Fruit fly (Drosophila melanogaster): ENCODE data around the gene ttk.

ttk gene

DNA sequence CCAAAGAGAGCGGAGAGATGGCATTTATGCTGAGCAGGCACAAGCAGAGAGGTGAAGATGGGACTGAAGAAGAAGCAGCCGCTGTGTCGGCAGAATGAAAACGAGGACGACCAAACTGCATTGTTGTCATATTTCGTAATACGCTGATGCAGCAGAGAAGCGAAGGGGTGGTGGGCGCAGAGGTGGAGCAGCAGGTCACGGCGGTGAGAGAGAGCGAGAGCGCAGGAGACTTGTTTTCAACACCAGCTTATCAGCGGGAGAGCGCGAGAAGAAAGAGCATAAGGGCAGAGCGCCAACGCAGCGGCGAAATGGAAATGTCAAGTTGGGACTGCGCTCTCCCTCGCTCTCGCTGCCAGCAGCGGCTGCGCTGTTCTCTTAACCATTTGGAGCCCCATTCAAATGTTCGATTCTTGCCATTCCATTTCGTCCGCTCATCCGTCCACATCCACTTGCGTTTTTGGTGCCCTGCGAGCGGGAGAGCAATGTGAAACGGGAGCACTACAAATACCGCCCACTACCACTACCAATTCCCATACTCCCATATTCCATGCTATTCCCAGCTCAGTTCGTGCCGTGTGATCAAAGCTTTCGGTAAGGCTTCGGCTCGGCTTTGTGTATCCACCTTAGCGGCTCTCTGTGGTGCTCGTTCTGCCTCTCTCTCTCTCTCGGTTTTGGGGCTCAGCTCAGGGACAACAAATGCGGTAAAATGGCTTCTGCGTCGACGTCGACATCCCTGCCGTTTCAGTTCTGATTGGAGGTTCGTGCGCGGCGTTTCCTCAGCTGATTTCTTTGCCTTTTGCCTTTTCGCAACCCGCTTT, at the start of gene ttk (continued):
- no peak for TF ChIP-seq ase (GFP tag; IDR thresholded peaks at IDR 0.05)
- TF ChIP-seq sd (tag; optimal IDR thresholded peaks at IDR 0.05): peak; percentile 81
- no peak for TF ChIP-seq her (GFP tag; optimal IDR thresholded peaks at IDR 0.05)
- TF ChIP-seq CG32532 (GFP tag; IDR thresholded peaks at IDR 0.05): peak; percentile 56; the same call in 1 of the 2 replicates
- no peak for TF ChIP-seq Abd-B (GFP tag; optimal IDR thresholded peaks at IDR 0.05)
- peak; percentile 13 for TF ChIP-seq fd64A (GFP tag; optimal IDR thresholded peaks at IDR 0.05)
- peak; percentile 48 for TF ChIP-seq lbe (GFP tag; optimal IDR thresholded peaks at IDR 0.05)
- no peak for TF ChIP-seq Usf (GFP tag; optimal IDR thresholded peaks at IDR 0.05)
- no peak for TF ChIP-seq Hr51 (GFP tag; optimal IDR thresholded peaks at IDR 0.05)
- TF ChIP-seq Deaf1 (tag; optimal IDR thresholded peaks at IDR 0.05): peak; percentile 87
- peak; percentile 53 for TF ChIP-seq CG1832 (GFP tag; optimal IDR thresholded peaks at IDR 0.05)
- TF ChIP-seq CG7271 (tag; optimal IDR thresholded peaks at IDR 0.05): no peak
- TF ChIP-seq br (optimal IDR thresholded peaks at IDR 0.05): no peak
- TF ChIP-seq kay (GFP tag; optimal IDR thresholded peaks at IDR 0.05): no peak
- TF ChIP-seq Six4 (GFP tag; optimal IDR thresholded peaks at IDR 0.05): no peak
- TF ChIP-seq CG8765 (GFP tag; IDR thresholded peaks at IDR 0.05): no peak
- no peak for TF ChIP-seq CG11456 (GFP tag; IDR thresholded peaks at IDR 0.05)
- TF ChIP-seq CG17912 (GFP tag; optimal IDR thresholded peaks at IDR 0.05): no peak
- peak; percentile 74; the same call in 2 of the 4 replicates for TF ChIP-seq chinmo (GFP tag; IDR thresholded peaks at IDR 0.05; ENCODE audit: partially characterized antibody)
- peak; percentile 64 for TF ChIP-seq corto (GFP tag; optimal IDR thresholded peaks at IDR 0.05)
- TF ChIP-seq seq (GFP tag; IDR thresholded peaks at IDR 0.05): peak; percentile 36; the same call in 1 of the 2 replicates
- TF ChIP-seq Pdp1 (GFP tag; optimal IDR thresholded peaks at IDR 0.05): peak in 1 of 2 experiments; percentile 91
- TF ChIP-seq CG17359 (tag; optimal IDR thresholded peaks at IDR 0.05): no peak
- TF ChIP-seq ara (GFP tag; IDR thresholded peaks at IDR 0.05): peak; percentile 13; the same call in 1 of the 2 replicates
- no peak for TF ChIP-seq ftz-f1 (GFP tag; optimal IDR thresholded peaks at IDR 0.05)
- TF ChIP-seq CG6272 (GFP tag; IDR thresholded peaks at IDR 0.05): no peak
- TF ChIP-seq CG11723 (GFP tag; optimal IDR thresholded peaks at IDR 0.05): no peak
- peak; percentile 68 for TF ChIP-seq nom (GFP tag; optimal IDR thresholded peaks at IDR 0.05)
- no peak for TF ChIP-seq pzg (GFP tag; optimal IDR thresholded peaks at IDR 0.05)
- no peak for TF ChIP-seq CG16813 (GFP tag; IDR thresholded peaks at IDR 0.05; ENCODE audit: partially characterized antibody)
- 0 out of 3 replicates have a peak, but pooled peaks have one; percentile 16 for TF ChIP-seq HLH4C (GFP tag; IDR thresholded peaks at IDR 0.05; ENCODE audit: partially characterized antibody)
- TF ChIP-seq Atf3 (GFP tag; optimal IDR thresholded peaks at IDR 0.05): no peak
- TF ChIP-seq vfl (GFP tag; optimal IDR thresholded peaks at IDR 0.05): no peak
- no peak for TF ChIP-seq CG11696 (GFP tag; IDR thresholded peaks at IDR 0.05)
- peak; percentile 53 for TF ChIP-seq CG13287 (GFP tag; IDR thresholded peaks at IDR 0.05; ENCODE audit: partially characterized antibody)
- no peak for TF ChIP-seq Atf-2 (GFP tag; optimal IDR thresholded peaks at IDR 0.05)
- TF ChIP-seq scrt (GFP tag; optimal IDR thresholded peaks at IDR 0.05): no peak
- peak; percentile 44 for TF ChIP-seq unc-4 (GFP tag; IDR thresholded peaks at IDR 0.05; ENCODE audit: partially characterized antibody)
- no peak for TF ChIP-seq Taf1 (GFP tag; IDR thresholded peaks at IDR 0.05)
- TF ChIP-seq CG4424 (GFP tag; optimal IDR thresholded peaks at IDR 0.05): no peak
- TF ChIP-seq vvl (GFP tag; IDR thresholded peaks at IDR 0.05): peak; percentile 35; the same call in 1 of the 2 replicates
- TF ChIP-seq CG12769 (tag; optimal IDR thresholded peaks at IDR 0.05): peak; percentile 95
- peak; percentile 27; the same call in 1 of the 3 replicates for TF ChIP-seq Dbx (GFP tag; IDR thresholded peaks at IDR 0.05)
- TF ChIP-seq ato (GFP tag; IDR thresholded peaks at IDR 0.05; ENCODE audit: partially characterized antibody): no peak
- no peak; the same call in 2 of the 3 replicates for TF ChIP-seq CG2199 (GFP tag; IDR thresholded peaks at IDR 0.05)
- TF ChIP-seq pros (GFP tag; optimal IDR thresholded peaks at IDR 0.05): peak; percentile 71
- TF ChIP-seq Adf1 (GFP tag; IDR thresholded peaks at IDR 0.05): peak; percentile 78
- 0 out of 2 replicates have a peak, but pooled peaks have one; percentile 54 for TF ChIP-seq CG4360 (GFP tag; IDR thresholded peaks at IDR 0.05)

All from whole organism, embryonic.